Worm (Caenorhabditis elegans): Measurements from ENCODE around the gene nas-14.
A peak's percentile ranks its signal among the peaks of the same experiment; 100 is the strongest.

Gene nas-14

DNA sequence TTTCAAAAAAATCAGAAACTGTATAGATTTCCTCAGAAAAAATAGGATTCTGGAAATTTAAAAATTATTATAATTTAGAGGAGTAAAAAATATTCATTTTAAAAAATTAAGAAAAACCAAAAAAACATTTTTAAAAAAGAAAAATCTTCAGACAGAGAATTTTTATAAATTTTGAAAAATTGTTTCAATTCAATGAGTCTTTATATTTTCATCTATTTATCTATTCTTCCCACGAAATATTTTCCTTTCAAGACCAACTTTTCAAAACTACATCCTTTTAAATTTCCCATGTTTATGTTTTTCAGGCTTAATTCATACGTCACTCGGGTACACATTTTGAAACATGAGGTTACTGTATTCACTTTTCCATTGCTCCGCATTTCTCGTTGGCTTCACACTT lies at the start of gene nas-14:
Gene nas-14 (plus strand): TSS at position 301 of the 400 bp plus-strand sequence.
- no peak for TF ChIP-seq unc-62 (GFP tag; optimal IDR thresholded peaks at IDR 0.05)
- TF ChIP-seq mep-1 (tag; optimal IDR thresholded peaks at IDR 0.05) = no peak
- TF ChIP-seq nhr-19 (GFP tag; conservative IDR thresholded peaks at IDR 0.05) = no peak
- TF ChIP-seq ama-1 (optimal IDR thresholded peaks at IDR 0.05) = no peak
- no peak for TF ChIP-seq alr-1 (tag; optimal IDR thresholded peaks at IDR 0.05; ENCODE audit: borderline replicate concordance)
- no peak for TF ChIP-seq fkh-4 (tag; optimal IDR thresholded peaks at IDR 0.05; ENCODE audit: borderline replicate concordance)
- TF ChIP-seq rnt-1 (tag; optimal IDR thresholded peaks at IDR 0.05) = no peak
- no peak for TF ChIP-seq efl-3 (GFP tag; optimal IDR thresholded peaks at IDR 0.05)
- TF ChIP-seq lsy-2 (tag; optimal IDR thresholded peaks at IDR 0.05) = no peak
- no peak for TF ChIP-seq fos-1 (tag; optimal IDR thresholded peaks at IDR 0.05)
- TF ChIP-seq swsn-7 (tag; optimal IDR thresholded peaks at IDR 0.05) = no peak
- TF ChIP-seq jun-1 (tag; optimal IDR thresholded peaks at IDR 0.05) = no peak
- no peak for TF ChIP-seq mef-2 (tag; optimal IDR thresholded peaks at IDR 0.05)
- TF ChIP-seq nhr-20 (tag; optimal IDR thresholded peaks at IDR 0.05) = no peak
- no peak for TF ChIP-seq tbx-2 (tag; optimal IDR thresholded peaks at IDR 0.05)
- no peak for TF ChIP-seq unc-130 (tag; optimal IDR thresholded peaks at IDR 0.05)
- TF ChIP-seq nhr-11 (tag; optimal IDR thresholded peaks at IDR 0.05) = no peak

DNA sequence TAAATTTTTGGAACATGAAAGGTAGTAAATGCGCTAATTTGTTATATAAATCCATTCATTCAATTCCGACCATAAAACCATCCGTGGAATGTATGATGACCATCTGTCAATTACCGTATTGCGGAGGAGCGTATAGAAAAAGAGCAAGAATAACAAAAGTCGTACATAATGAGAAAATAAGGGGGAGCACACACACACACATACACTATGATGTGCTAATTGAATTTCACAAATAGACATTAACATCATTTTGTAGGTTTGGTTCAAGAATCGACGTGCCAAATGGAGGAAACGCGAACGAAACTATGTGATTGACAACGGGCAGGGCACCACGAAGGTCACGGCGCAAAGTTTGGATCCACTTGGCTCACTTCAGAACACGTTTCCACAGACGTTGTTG lies 48.9 kb upstream of the nas-14 start:
- TF ChIP-seq snpc-4 (tag; optimal IDR thresholded peaks at IDR 0.05) (no peak), dpl-1 (GFP tag; optimal IDR thresholded peaks at IDR 0.05) (no peak), nhr-12 (tag; optimal IDR thresholded peaks at IDR 0.05) (no peak), nhr-90 (tag; optimal IDR thresholded peaks at IDR 0.05; ENCODE audit: poor library complexity) (no peak), grh-1 (GFP tag; IDR thresholded peaks at IDR 0.05) (no peak), aha-1 (tag; optimal IDR thresholded peaks at IDR 0.05) (no peak), zip-4 (GFP tag; optimal IDR thresholded peaks at IDR 0.05) (no peak), nhr-85 (tag) (no peak), Y116A8C.19 (tag; optimal IDR thresholded peaks at IDR 0.05; ENCODE audit: borderline replicate concordance) (no peak), fkh-8 (tag; optimal IDR thresholded peaks at IDR 0.05) (no peak)

DNA sequence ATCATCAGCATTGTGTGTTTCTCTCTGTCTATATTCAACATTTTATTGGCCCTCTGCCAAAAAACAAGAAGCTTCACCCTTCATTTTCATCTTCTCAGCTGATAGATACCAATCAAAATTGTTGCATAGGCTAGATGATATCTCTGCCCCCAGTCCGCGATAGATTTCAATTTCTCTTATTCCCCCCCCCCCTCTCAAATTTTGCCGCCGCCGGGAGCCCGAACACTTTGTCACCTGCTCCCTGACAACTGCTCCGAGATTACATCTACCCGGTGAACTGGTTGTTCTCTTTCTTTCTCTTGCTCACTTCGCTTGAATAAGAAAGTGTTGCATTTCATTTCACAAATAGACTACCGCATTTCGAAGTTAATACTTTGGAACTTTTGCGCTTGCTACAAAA lies 44.3 kb upstream of the nas-14 start:
- no peak for TF ChIP-seq isw-1 (GFP tag; IDR thresholded peaks at IDR 0.05)
- no peak for TF ChIP-seq vab-15 (tag; optimal IDR thresholded peaks at IDR 0.05)
- TF ChIP-seq F16B12.6 (tag; optimal IDR thresholded peaks at IDR 0.05) = no peak
- TF ChIP-seq pag-3 (tag; optimal IDR thresholded peaks at IDR 0.05; ENCODE audit: borderline replicate concordance, insufficient read depth) = peak; percentile 48
- TF ChIP-seq lin-14 (GFP tag; optimal IDR thresholded peaks at IDR 0.05) = peak; percentile 66
- no peak for TF ChIP-seq unc-62 (GFP tag; optimal IDR thresholded peaks at IDR 0.05)
- no peak for TF ChIP-seq dsc-1 (tag; optimal IDR thresholded peaks at IDR 0.05)
- TF ChIP-seq tbx-2 (tag; optimal IDR thresholded peaks at IDR 0.05) = no peak
- no peak for TF ChIP-seq elt-2 (tag; optimal IDR thresholded peaks at IDR 0.05)
- no peak for TF ChIP-seq ztf-4 (tag; optimal IDR thresholded peaks at IDR 0.05)

ce11 chrIV:13127720-13128119 lies 42.6 kb upstream of the nas-14 start:
- TF ChIP-seq efl-1 (optimal IDR thresholded peaks at IDR 0.05) (no peak), efl-1 (GFP tag; optimal IDR thresholded peaks at IDR 0.05 in 1 of 2) (peak in 1 of 2 experiments; percentile 39), unc-86 (tag; optimal IDR thresholded peaks at IDR 0.05) (no peak)

ce11 chrIV:13142254-13142653 lies 28.1 kb upstream of the nas-14 start, which contains the start of gene spe-43:
spe-43 (minus strand) TSS chrIV:13142354.
- TF ChIP-seq fos-1 (tag; optimal IDR thresholded peaks at IDR 0.05) = no peak
- TF ChIP-seq ztf-4 (tag; optimal IDR thresholded peaks at IDR 0.05) = no peak
- TF ChIP-seq pax-3 (tag; optimal IDR thresholded peaks at IDR 0.05) = no peak
- TF ChIP-seq nhr-84 (tag; optimal IDR thresholded peaks at IDR 0.05) = no peak
- no peak for TF ChIP-seq dsc-1 (tag; optimal IDR thresholded peaks at IDR 0.05)
- TF ChIP-seq nhr-71 (tag; optimal IDR thresholded peaks at IDR 0.05) = no peak
- TF ChIP-seq unc-86 (tag; optimal IDR thresholded peaks at IDR 0.05) = no peak
- TF ChIP-seq unc-98 (GFP tag; IDR thresholded peaks at IDR 0.05) = no peak
- TF ChIP-seq isw-1 (GFP tag; IDR thresholded peaks at IDR 0.05) = no peak
- no peak for TF ChIP-seq aha-1 (tag; optimal IDR thresholded peaks at IDR 0.05)
- TF ChIP-seq lin-13 (GFP tag; optimal IDR thresholded peaks at IDR 0.05) = no peak
- TF ChIP-seq pqm-1 (tag; optimal IDR thresholded peaks at IDR 0.05) = no peak
- TF ChIP-seq lsy-2 (tag; optimal IDR thresholded peaks at IDR 0.05) = no peak
- TF ChIP-seq ces-1 (GFP tag; optimal IDR thresholded peaks at IDR 0.05) = no peak
- no peak for TF ChIP-seq lir-3 (tag; optimal IDR thresholded peaks at IDR 0.05; ENCODE audit: poor library complexity)
- no peak for TF ChIP-seq ceh-90 (tag; optimal IDR thresholded peaks at IDR 0.05)
- TF ChIP-seq mef-2 (tag; optimal IDR thresholded peaks at IDR 0.05) = no peak
- no peak for TF ChIP-seq ceh-88 (GFP tag; IDR thresholded peaks at IDR 0.05)
